Worm (Caenorhabditis elegans) whole organism, L4 larva: ENCODE measurements around the gene W03G11.3.

Experiments
- F44E2.7 ChIP-seq: fragments of 200-800 bp; sonication (Bioruptor generic); IDR thresholded peaks from 2 replicates; pipeline ENCODE4 v2.1.2; 2022; ENCODE audit warnings: missing genetic modification characterization, missing compliant biosample characterization
- Y48G9A.11 ChIP-seq: fragments of 200-800 bp; sonication (Bioruptor generic); IDR thresholded peaks from 2 replicates; pipeline ENCODE4 v1.3.6; 2022; ENCODE audit warnings: missing genetic modification reagents, missing genetic modification characterization, missing compliant biosample characterization
- ZK337.2 ChIP-seq: fragments of 200-800 bp; sonication (Bioruptor generic); IDR thresholded peaks from 2 replicates; pipeline ENCODE4 v1.3.6; 2022; ENCODE audit warnings: missing genetic modification reagents, missing genetic modification characterization, missing compliant biosample characterization
- ZK546.5 ChIP-seq, 2 experiments: sonication (generic microtip); optimal IDR thresholded peaks; 2 replicates each; lab custom pipeline; 2017; ENCODE audit warnings: missing biosample characterization in 2 of 2, missing genetic modification characterization in 2 of 2
- aha-1 ChIP-seq: fragments of 150-350 bp; peaks from one replicate; lab custom pipeline; 2014; ENCODE audit warnings: missing biosample characterization, missing genetic modification characterization
- arid-1 ChIP-seq: fragments of 200-800 bp; sonication (Bioruptor generic); conservative IDR thresholded peaks from 2 replicates; pipeline ENCODE4 v1.3.6; 2022; ENCODE audit warnings: missing genetic modification reagents, missing genetic modification characterization, missing compliant biosample characterization
- ceh-32 ChIP-seq: sonication (generic microtip); optimal IDR thresholded peaks from 2 replicates; lab custom pipeline; 2016; ENCODE audit warnings: mild to moderate bottlenecking, missing genetic modification characterization, missing compliant biosample characterization; ENCODE audit not compliant: poor library complexity
- ceh-62 ChIP-seq: sonication (generic microtip); optimal IDR thresholded peaks from 2 replicates; lab custom pipeline; 2017; ENCODE audit warnings: missing biosample characterization, missing genetic modification characterization
- ctbp-1 ChIP-seq: fragments of 200-800 bp; sonication (Bioruptor generic); IDR thresholded peaks from 2 replicates; pipeline ENCODE4 v1.3.6; 2022; ENCODE audit warnings: missing genetic modification reagents, missing genetic modification characterization, missing compliant biosample characterization
- daf-16 ChIP-seq, 3 experiments: sonication (generic microtip); optimal IDR thresholded peaks; 2 replicates each; lab custom pipeline; 2016 to 2017; ENCODE audit warnings: missing genetic modification characterization in 3 of 3, missing genetic modification reagents in 3 of 3, mild to moderate bottlenecking in 2 of 3, missing compliant biosample characterization in 2 of 3, missing biosample characterization in 1 of 3, moderate library complexity in 1 of 3
- daf-8 ChIP-seq: fragments of 200-800 bp; sonication (Bioruptor generic); IDR thresholded peaks from 2 replicates; pipeline ENCODE4 v1.3.6; 2022; ENCODE audit warnings: missing genetic modification characterization, missing compliant biosample characterization
- dmd-6 ChIP-seq: fragments of 200-800 bp; sonication (Bioruptor generic); IDR thresholded peaks from 2 replicates; pipeline ENCODE4 v1.3.6; 2022; ENCODE audit warnings: missing genetic modification reagents, missing genetic modification characterization, missing compliant biosample characterization
- dpl-1 ChIP-seq: fragments of 150-350 bp; optimal IDR thresholded peaks from 2 replicates; lab custom pipeline; 2014; ENCODE audit warnings: missing biosample characterization, missing genetic modification reagents, missing genetic modification characterization
- duxl-1 ChIP-seq: sonication (generic microtip); optimal IDR thresholded peaks from 2 replicates; lab custom pipeline; 2016; ENCODE audit warnings: mild to moderate bottlenecking, missing genetic modification characterization, moderate library complexity, missing compliant biosample characterization; ENCODE audit not compliant: poor library complexity
- dve-1 ChIP-seq: sonication (generic microtip); optimal IDR thresholded peaks from 2 replicates; lab custom pipeline; 2017; ENCODE audit warnings: antibody characterized with exemption, mild to moderate bottlenecking, missing genetic modification characterization, missing compliant biosample characterization; ENCODE audit not compliant: insufficient read depth
- hlh-11 ChIP-seq: fragments of 200-800 bp; sonication (Bioruptor generic); optimal IDR thresholded peaks from 2 replicates; lab custom pipeline; 2018; ENCODE audit warnings: mild to moderate bottlenecking, missing genetic modification characterization, missing compliant biosample characterization
- hlh-30 ChIP-seq: sonication (generic microtip); optimal IDR thresholded peaks from 2 replicates; lab custom pipeline; 2017; ENCODE audit warnings: antibody characterized with exemption, mild to moderate bottlenecking, missing genetic modification characterization, missing compliant biosample characterization; ENCODE audit not compliant: insufficient read depth
- jun-1 ChIP-seq: fragments of 150-350 bp; optimal IDR thresholded peaks from 2 replicates; lab custom pipeline; 2014; ENCODE audit warnings: missing biosample characterization, missing genetic modification reagents, missing genetic modification characterization
- lin-1 ChIP-seq: fragments of 200-800 bp; sonication (Bioruptor generic); IDR thresholded peaks from 2 replicates; pipeline ENCODE4 v1.3.6; 2022; ENCODE audit warnings: missing genetic modification reagents, missing genetic modification characterization, missing compliant biosample characterization
- lin-13 ChIP-seq: fragments of 150-350 bp; optimal IDR thresholded peaks from 2 replicates; lab custom pipeline; 2014; ENCODE audit warnings: missing biosample characterization, missing genetic modification reagents, missing genetic modification characterization
- lin-29 ChIP-seq: fragments of 200-800 bp; sonication (Bioruptor generic); IDR thresholded peaks from 2 replicates; pipeline ENCODE4 v1.3.6; 2022; ENCODE audit warnings: missing genetic modification reagents, missing genetic modification characterization, missing compliant biosample characterization
- lin-39 ChIP-seq: fragments of 150-350 bp; optimal IDR thresholded peaks from 2 replicates; lab custom pipeline; 2014; ENCODE audit warnings: missing biosample characterization, missing genetic modification reagents, missing genetic modification characterization
- lsy-2 ChIP-seq, 2 experiments: fragments of 150-350 bp in 1 of 2; sonication (generic microtip) in 1 of 2; optimal IDR thresholded peaks; 2 replicates each; lab custom pipeline; 2014 to 2017; ENCODE audit warnings: missing biosample characterization in 2 of 2, missing genetic modification characterization in 2 of 2
- mep-1 ChIP-seq: fragments of 150-350 bp; sonication (generic microtip); optimal IDR thresholded peaks from 3 replicates; lab custom pipeline; 2014; ENCODE audit warnings: missing biosample characterization, missing genetic modification characterization
- mxl-2 ChIP-seq: fragments of 200-800 bp; sonication (Bioruptor generic); conservative IDR thresholded peaks from 2 replicates; pipeline ENCODE4 v1.3.6; 2022; ENCODE audit warnings: missing genetic modification reagents, missing genetic modification characterization, missing compliant biosample characterization
- nhr-11 ChIP-seq: fragments of 150-350 bp; optimal IDR thresholded peaks from 2 replicates; lab custom pipeline; 2014; ENCODE audit warnings: missing biosample characterization, missing genetic modification characterization
- nhr-237 ChIP-seq: sonication (generic microtip); optimal IDR thresholded peaks from 2 replicates; lab custom pipeline; 2017; ENCODE audit warnings: missing biosample characterization, missing genetic modification characterization
- nhr-28 ChIP-seq: fragments of 150-350 bp; optimal IDR thresholded peaks from 2 replicates; lab custom pipeline; 2014; ENCODE audit warnings: missing biosample characterization, missing genetic modification characterization
- nhr-6 ChIP-seq: fragments of 150-350 bp; optimal IDR thresholded peaks from 2 replicates; lab custom pipeline; 2014; ENCODE audit warnings: missing biosample characterization, missing genetic modification characterization
- nhr-76 ChIP-seq: fragments of 150-350 bp; optimal IDR thresholded peaks from 2 replicates; lab custom pipeline; 2014; ENCODE audit warnings: missing biosample characterization, missing genetic modification characterization
- pha-4 ChIP-seq, 2 experiments: fragments of 150-350 bp in 1 of 2; fragments of 200-800 bp in 1 of 2; sonication (Bioruptor generic) in 1 of 2; IDR thresholded peaks in 1 of 2; optimal IDR thresholded peaks in 1 of 2; 2 replicates each; pipeline versions ENCODE4 v1.3.6 to Lab custom; 2014 to 2022; ENCODE audit warnings: missing genetic modification characterization in 2 of 2, missing genetic modification reagents in 2 of 2, missing biosample characterization in 1 of 2, missing compliant biosample characterization in 1 of 2
- pqm-1 ChIP-seq: sonication (generic microtip); optimal IDR thresholded peaks from 2 replicates; lab custom pipeline; 2017; ENCODE audit warnings: missing biosample characterization, missing genetic modification characterization
- skn-1 ChIP-seq: fragments of 150-350 bp; optimal IDR thresholded peaks from 2 replicates; lab custom pipeline; 2014; ENCODE audit warnings: missing biosample characterization, missing genetic modification characterization
- snpc-1.2 ChIP-seq: fragments of 200-800 bp; sonication (Bioruptor generic); IDR thresholded peaks from 2 replicates; pipeline ENCODE4 v1.3.6; 2022; ENCODE audit warnings: missing genetic modification reagents, missing genetic modification characterization, missing compliant biosample characterization
- spr-1 ChIP-seq: sonication (generic microtip); optimal IDR thresholded peaks from 2 replicates; lab custom pipeline; 2016; ENCODE audit warnings: mild to moderate bottlenecking, missing genetic modification characterization, missing compliant biosample characterization
- spr-3 ChIP-seq: fragments of 200-800 bp; sonication (Bioruptor generic); optimal IDR thresholded peaks from 2 replicates; lab custom pipeline; 2018; ENCODE audit warnings: mild to moderate bottlenecking, missing genetic modification characterization, missing compliant biosample characterization
- tra-1 ChIP-seq: fragments of 200-800 bp; sonication (Bioruptor generic); IDR thresholded peaks from 2 replicates; pipeline ENCODE4 v1.3.6; 2022; ENCODE audit warnings: missing genetic modification reagents, missing genetic modification characterization, missing compliant biosample characterization
- unc-39 ChIP-seq: sonication (generic microtip); optimal IDR thresholded peaks from 2 replicates; lab custom pipeline; 2017; ENCODE audit warnings: missing biosample characterization, missing genetic modification characterization
- unc-62 ChIP-seq, 3 experiments: fragments of 150-350 bp in 1 of 3; sonication (generic microtip); optimal IDR thresholded peaks in 2 of 3; peaks in 1 of 3; 1 replicate in 1 of 3; 2 replicates in 2 of 3; lab custom pipeline; 2014 to 2017; ENCODE audit warnings: missing biosample characterization in 3 of 3, missing genetic modification characterization in 3 of 3, missing genetic modification reagents in 3 of 3, missing genotype in 1 of 3
- vab-7 ChIP-seq: fragments of 200-800 bp; sonication (Bioruptor generic); IDR thresholded peaks from 2 replicates; pipeline ENCODE4 v1.3.6; 2022; ENCODE audit warnings: missing genetic modification reagents, missing genetic modification characterization, missing compliant biosample characterization
- zfp-3 ChIP-seq: fragments of 200-800 bp; sonication (Bioruptor generic); conservative IDR thresholded peaks from 2 replicates; pipeline ENCODE4 v1.3.6; 2022; ENCODE audit warnings: missing genetic modification reagents, missing genetic modification characterization, missing compliant biosample characterization

W03G11.3 gene

ce11 chrX:12103712-12104111 lies at the start of gene W03G11.3:
W03G11.3 (minus strand) TSS chrX:12103812.
- TF ChIP-seq snpc-1.2: no peak
- no peak for TF ChIP-seq F44E2.7 (GFP tag; lab: Robert Waterston, UW)
- peak; percentile 49 for TF ChIP-seq aha-1 (tag; lab: Kevin White, UChicago)
- TF ChIP-seq, all 104 proteins: peak for 1

ce11 chrX:12149638-12150137 lies 46.1 kb upstream of the W03G11.3 start, which contains the start of gene znf-474:
znf-474 (plus strand) TSS chrX:12149924.
- TF ChIP-seq nhr-76 (tag; lab: Kevin White, UChicago) (no peak), skn-1 (no peak), ZK546.5 (tag; optimal IDR thresholded peaks at IDR 0.05; lab: Kevin White, UChicago) (no peak), dpl-1 (no peak), zfp-3 (GFP tag; lab: Robert Waterston, UW) (no peak), duxl-1 (no peak), nhr-11 (tag; lab: Kevin White, UChicago) (peak; percentile 4), lin-39 (no peak)

- TF ChIP-seq nhr-237 (tag; lab: Kevin White, UChicago): no peak
- no peak for TF ChIP-seq daf-8
- TF ChIP-seq ceh-62 (tag; lab: Kevin White, UChicago): no peak
- peak; percentile 14 for TF ChIP-seq dve-1 (tag; lab: Kevin White, UChicago)
- TF ChIP-seq zfp-3 (GFP tag; lab: Robert Waterston, UW): no peak
- TF ChIP-seq pha-4 (GFP tag; IDR thresholded peaks at IDR 0.05; lab: Robert Waterston, UW): no peak
- no peak for TF ChIP-seq pha-4 (tag; optimal IDR thresholded peaks at IDR 0.05; lab: Kevin White, UChicago)
- TF ChIP-seq pqm-1: peak; percentile 77
- TF ChIP-seq lin-1 (GFP tag; lab: Robert Waterston, UW): no peak
- TF ChIP-seq lin-29 (GFP tag; lab: Robert Waterston, UW): no peak
- no peak for TF ChIP-seq lin-13 (GFP tag; lab: Kevin White, UChicago)
- TF ChIP-seq nhr-6 (tag; lab: Kevin White, UChicago): no peak
- peak; percentile 65 for TF ChIP-seq nhr-28 (tag; lab: Kevin White, UChicago)
- no peak for TF ChIP-seq daf-16 (GFP tag; optimal IDR thresholded peaks at IDR 0.05; lab: Kevin White, UChicago)
- peak; percentile 90 for TF ChIP-seq daf-16 (tag; optimal IDR thresholded peaks at IDR 0.05; lab: Kevin White, UChicago)
- TF ChIP-seq jun-1 (tag; lab: Kevin White, UChicago): no peak
- no peak for TF ChIP-seq mep-1
- TF ChIP-seq aha-1 (tag; lab: Kevin White, UChicago): peak; percentile 62
- TF ChIP-seq lsy-2 (tag; optimal IDR thresholded peaks at IDR 0.05; lab: Kevin White, UChicago): no peak
- peak; percentile 24 for TF ChIP-seq hlh-30 (tag; lab: Kevin White, UChicago)
- TF ChIP-seq dmd-6: peak; percentile 39
- TF ChIP-seq hlh-11 (tag; lab: Kevin White, UChicago): peak; percentile 49
These were observed 43.0 kb upstream of the W03G11.3 start, which contains the start of gene pycr-1 for ce11 chrX:12146453-12147085. pycr-1 (plus strand) TSS chrX:12146832.

- TF ChIP-seq Y48G9A.11 (no peak), spr-1 (tag; lab: Kevin White, UChicago) (no peak), nhr-76 (tag; lab: Kevin White, UChicago) (no peak), daf-16 (GFP tag; optimal IDR thresholded peaks at IDR 0.05; lab: Kevin White, UChicago) (no peak), daf-16 (tag; optimal IDR thresholded peaks at IDR 0.05; lab: Kevin White, UChicago) (peak; percentile 72), vab-7 (no peak), nhr-6 (tag; lab: Kevin White, UChicago) (no peak), arid-1 (GFP tag; lab: Robert Waterston, UW) (no peak), unc-39 (tag; lab: Kevin White, UChicago) (no peak), dve-1 (tag; lab: Kevin White, UChicago) (peak; percentile 47), mxl-2 (GFP tag; lab: Robert Waterston, UW) (no peak), nhr-28 (tag; lab: Kevin White, UChicago) (peak; percentile 30), dpl-1 (no peak), zfp-3 (GFP tag; lab: Robert Waterston, UW) (no peak), tra-1 (GFP tag; lab: Robert Waterston, UW) (no peak), spr-3 (GFP tag; lab: Kevin White, UChicago) (no peak), ZK337.2 (GFP tag; lab: Robert Waterston, UW) (no peak), ctbp-1 (no peak), pqm-1 (peak; percentile 20), unc-62 (GFP tag; optimal IDR thresholded peaks at IDR 0.05 in 1 of 2; lab: Kevin White, UChicago) (peak in 1 of 2 experiments; percentile 85), unc-62 (tag; optimal IDR thresholded peaks at IDR 0.05; lab: Kevin White, UChicago) (no peak), nhr-11 (tag; lab: Kevin White, UChicago) (no peak), ceh-32 (tag; lab: Kevin White, UChicago) (no peak)
These were observed 42.3 kb upstream of the W03G11.3 start for ce11 chrX:12145919-12146318.
